Worm (Caenorhabditis elegans) whole organism, early embryonic: ENCODE results near the gene F40F9.10.
A peak's percentile ranks its signal among the peaks of the same experiment; 100 is the strongest.

Experiments
- B0310.2 ChIP-seq: sonication (generic microtip); optimal IDR thresholded peaks from 2 replicates; lab custom pipeline; 2016; ENCODE audit warnings: mild to moderate bottlenecking, missing genetic modification characterization, missing compliant biosample characterization
- F13C5.2 ChIP-seq: sonication (generic microtip); optimal IDR thresholded peaks from 2 replicates; lab custom pipeline; 2017; ENCODE audit warnings: mild to moderate bottlenecking, missing genetic modification characterization, inconsistent platforms, missing compliant biosample characterization
- aly-1 ChIP-seq: sonication (generic microtip); optimal IDR thresholded peaks from 2 replicates; lab custom pipeline; 2016; ENCODE audit warnings: missing genetic modification characterization, missing compliant biosample characterization
- ama-1 ChIP-seq: fragments of 150-350 bp; optimal IDR thresholded peaks from 2 replicates; lab custom pipeline; 2014
- ceh-13 ChIP-seq: fragments of 200-800 bp; sonication (Bioruptor generic); optimal IDR thresholded peaks from 2 replicates; lab custom pipeline; 2018; ENCODE audit warnings: mild to moderate bottlenecking, missing genetic modification characterization, missing compliant biosample characterization
- ceh-36 ChIP-seq: sonication (generic microtip); optimal IDR thresholded peaks from 2 replicates; lab custom pipeline; 2016; ENCODE audit warnings: missing genetic modification characterization, inconsistent platforms, missing compliant biosample characterization
- ets-7 ChIP-seq: sonication (generic microtip); optimal IDR thresholded peaks from 2 replicates; lab custom pipeline; 2016; ENCODE audit warnings: missing genotype, missing genetic modification characterization, missing compliant biosample characterization
- flt-1 ChIP-seq: fragments of 200-800 bp; sonication (Bioruptor generic); IDR thresholded peaks from 2 replicates; pipeline ENCODE4 v1.3.6; 2022; ENCODE audit warnings: missing genetic modification characterization, missing compliant biosample characterization
- hmbx-1 ChIP-seq: sonication (generic microtip); optimal IDR thresholded peaks from 2 replicates; lab custom pipeline; 2016; ENCODE audit warnings: mild to moderate bottlenecking, missing genetic modification characterization, missing compliant biosample characterization
- hmg-4 ChIP-seq: fragments of 200-800 bp; sonication (Bioruptor generic); optimal IDR thresholded peaks from 2 replicates; lab custom pipeline; 2018; ENCODE audit warnings: mild to moderate bottlenecking, missing genetic modification characterization, missing compliant biosample characterization
- hnd-1 ChIP-seq: sonication (generic microtip); optimal IDR thresholded peaks from 2 replicates; lab custom pipeline; 2016; ENCODE audit warnings: missing genetic modification characterization, missing compliant biosample characterization
- pes-1 ChIP-seq: fragments of 200-800 bp; sonication (Bioruptor generic); IDR thresholded peaks from 2 replicates; pipeline ENCODE4 v1.3.6; 2022; ENCODE audit warnings: missing genetic modification reagents, missing genetic modification characterization, missing compliant biosample characterization
- scrt-1 ChIP-seq: fragments of 200-800 bp; sonication (Bioruptor generic); IDR thresholded peaks from 2 replicates; pipeline ENCODE4 v1.3.6; 2022; ENCODE audit warnings: missing genetic modification characterization, missing compliant biosample characterization
- sea-1 ChIP-seq: fragments of 200-800 bp; sonication (Bioruptor generic); conservative IDR thresholded peaks from 2 replicates; pipeline ENCODE4 v1.3.6; 2022; ENCODE audit warnings: missing genetic modification characterization, missing compliant biosample characterization
- tbx-11 ChIP-seq: fragments of 200-800 bp; sonication (Bioruptor generic); IDR thresholded peaks from 2 replicates; pipeline ENCODE4 v1.3.6; 2022; ENCODE audit warnings: missing genetic modification characterization, missing compliant biosample characterization
- tbx-37 ChIP-seq: fragments of 200-800 bp; sonication (Bioruptor generic); conservative IDR thresholded peaks from 2 replicates; pipeline ENCODE4 v1.3.6; 2022; ENCODE audit warnings: missing genetic modification reagents, missing genetic modification characterization, missing compliant biosample characterization
- tra-4 ChIP-seq: sonication (generic microtip); optimal IDR thresholded peaks from 2 replicates; lab custom pipeline; 2017; ENCODE audit warnings: missing genetic modification characterization, missing compliant biosample characterization

F40F9.10 gene

ce11 chrV:9731852-9732251 lies 18.4 kb upstream of the F40F9.10 start:
- TF ChIP-seq F13C5.2 (tag; lab: Kevin White, UChicago) (no peak), ama-1 (no peak)

ce11 chrV:9730743-9731706 lies 17.6 kb upstream of the F40F9.10 start:
- TF ChIP-seq scrt-1 (no peak), B0310.2 (tag; lab: Kevin White, UChicago) (peak; percentile 70), tbx-37 (GFP tag; lab: Robert Waterston, UW) (0 out of 2 replicates have a peak, but pooled peaks have one; percentile 13), ama-1 (peak; percentile 81), ceh-36 (tag; lab: Kevin White, UChicago) (no peak), flt-1 (GFP tag; lab: Robert Waterston, UW) (peak; percentile 42; the same call in 1 of the 2 replicates), sea-1 (GFP tag; lab: Robert Waterston, UW) (peak; percentile 49; the same call in 1 of the 2 replicates), ets-7 (tag; lab: Kevin White, UChicago) (peak; percentile 16), hmbx-1 (tag; lab: Kevin White, UChicago) (no peak), F13C5.2 (tag; lab: Kevin White, UChicago) (peak; percentile 46), hmg-4 (GFP tag; lab: Kevin White, UChicago) (peak; percentile 87)

- TF ChIP-seq hmg-4 (GFP tag; lab: Kevin White, UChicago) (no peak), scrt-1 (no peak), ets-7 (tag; lab: Kevin White, UChicago) (no peak), hnd-1 (no peak), tbx-11 (no peak), F13C5.2 (tag; lab: Kevin White, UChicago) (no peak), pes-1 (GFP tag; lab: Robert Waterston, UW) (no peak), hmbx-1 (tag; lab: Kevin White, UChicago) (no peak), flt-1 (GFP tag; lab: Robert Waterston, UW) (no peak), sea-1 (GFP tag; lab: Robert Waterston, UW) (no peak), B0310.2 (tag; lab: Kevin White, UChicago) (no peak), ama-1 (no peak), aly-1 (tag; lab: Kevin White, UChicago) (no peak), tbx-37 (GFP tag; lab: Robert Waterston, UW) (no peak)
Measured at ce11 chrV:9729462-9730162, 16.2 kb upstream of the F40F9.10 start, which contains the start of the genes aagr-3 and drap-1. Gene aagr-3, minus strand, starts transcription at chrV:9729512. Gene drap-1, plus strand, starts transcription at chrV:9730106.

- TF ChIP-seq ceh-13 (GFP tag; lab: Kevin White, UChicago) = no peak
- no peak for TF ChIP-seq scrt-1
- TF ChIP-seq tbx-11 = no peak
- TF ChIP-seq B0310.2 (tag; lab: Kevin White, UChicago) = no peak
Measured at ce11 chrV:9725719-9726118, 12.3 kb upstream of the F40F9.10 start.

DNA sequence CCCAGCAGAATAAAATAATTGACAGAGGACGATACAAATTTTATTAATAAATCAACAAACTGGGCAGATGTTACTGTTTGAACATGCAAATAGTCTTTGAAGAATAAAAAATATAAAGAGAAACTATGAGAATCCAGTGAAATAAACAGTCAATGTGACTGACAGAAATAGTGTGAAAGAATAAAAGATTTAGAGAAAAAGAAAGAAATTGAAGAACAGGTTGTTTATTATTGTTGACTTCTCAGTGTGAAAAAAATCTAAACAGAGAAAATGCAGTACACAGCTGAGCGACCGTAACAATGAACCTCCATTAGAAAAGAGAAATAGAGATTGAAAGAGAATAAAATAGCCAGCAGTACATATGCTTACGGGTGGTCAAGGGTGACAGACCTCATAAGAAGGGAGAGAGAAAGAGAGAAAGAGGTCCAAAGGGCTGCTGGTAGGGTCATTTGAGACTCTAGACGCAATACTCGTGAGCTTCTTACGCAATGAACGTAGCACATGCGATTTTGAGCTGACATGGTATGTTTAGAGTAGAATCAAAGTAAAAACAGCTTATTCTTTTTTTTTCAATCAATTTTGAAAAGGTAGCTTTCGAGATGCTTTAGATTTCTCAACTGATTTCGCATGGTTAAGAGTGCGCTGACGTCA lies 10.7 kb upstream of the F40F9.10 start, which contains the start of gene slcr-46.3:
slcr-46.3 (minus strand) TSS at position 86 of the 651 bp plus-strand sequence.
- TF ChIP-seq pes-1 (GFP tag; lab: Robert Waterston, UW) (no peak), hnd-1 (no peak), hmbx-1 (tag; lab: Kevin White, UChicago) (no peak), B0310.2 (tag; lab: Kevin White, UChicago) (no peak), tbx-11 (no peak), ceh-36 (tag; lab: Kevin White, UChicago) (no peak), tbx-37 (GFP tag; lab: Robert Waterston, UW) (no peak), hmg-4 (GFP tag; lab: Kevin White, UChicago) (no peak), ets-7 (tag; lab: Kevin White, UChicago) (no peak), ama-1 (no peak), ceh-13 (GFP tag; lab: Kevin White, UChicago) (no peak), sea-1 (GFP tag; lab: Robert Waterston, UW) (no peak), F13C5.2 (tag; lab: Kevin White, UChicago) (no peak), aly-1 (tag; lab: Kevin White, UChicago) (no peak), flt-1 (GFP tag; lab: Robert Waterston, UW) (no peak), scrt-1 (no peak), tra-4 (tag; lab: Kevin White, UChicago) (no peak)

ce11 chrV:9716397-9716796 lies 3.0 kb upstream of the F40F9.10 start, which contains the start of gene str-188:
Gene str-188, plus strand, starts transcription at chrV:9716697.
- TF ChIP-seq tbx-11 = no peak
- TF ChIP-seq pes-1 (GFP tag; lab: Robert Waterston, UW) = no peak
- no peak for TF ChIP-seq sea-1 (GFP tag; lab: Robert Waterston, UW)
- TF ChIP-seq aly-1 (tag; lab: Kevin White, UChicago) = no peak
- TF ChIP-seq flt-1 (GFP tag; lab: Robert Waterston, UW) = no peak
- no peak for TF ChIP-seq hmg-4 (GFP tag; lab: Kevin White, UChicago)
- no peak for TF ChIP-seq hmbx-1 (tag; lab: Kevin White, UChicago)
- no peak for TF ChIP-seq ets-7 (tag; lab: Kevin White, UChicago)
- TF ChIP-seq tra-4 (tag; lab: Kevin White, UChicago) = no peak
- no peak for TF ChIP-seq B0310.2 (tag; lab: Kevin White, UChicago)
- TF ChIP-seq tbx-37 (GFP tag; lab: Robert Waterston, UW) = no peak
- TF ChIP-seq ama-1 = no peak
- TF ChIP-seq hnd-1 = no peak
- no peak for TF ChIP-seq ceh-36 (tag; lab: Kevin White, UChicago)
- no peak for TF ChIP-seq F13C5.2 (tag; lab: Kevin White, UChicago)
- no peak for TF ChIP-seq scrt-1
